Worm (Caenorhabditis elegans): Measurements from ENCODE around the gene rpn-13.

The rpn-13 gene

ce11 chrIII:6382987-6383602 is 41.4 kb upstream of the rpn-13 start, which contains the start of gene let-716 (continued):
- no peak for TF ChIP-seq dox-1 (GFP tag; IDR thresholded peaks at IDR 0.05)
- TF ChIP-seq madf-6 (GFP tag; IDR thresholded peaks at IDR 0.05), result peak; percentile 30; the same call in 1 of the 2 replicates
- peak; percentile 64 for TF ChIP-seq F33H1.4 (GFP tag; IDR thresholded peaks at IDR 0.05)
- peak; percentile 87 for TF ChIP-seq lsl-1 (GFP tag; optimal IDR thresholded peaks at IDR 0.05)

DNA sequence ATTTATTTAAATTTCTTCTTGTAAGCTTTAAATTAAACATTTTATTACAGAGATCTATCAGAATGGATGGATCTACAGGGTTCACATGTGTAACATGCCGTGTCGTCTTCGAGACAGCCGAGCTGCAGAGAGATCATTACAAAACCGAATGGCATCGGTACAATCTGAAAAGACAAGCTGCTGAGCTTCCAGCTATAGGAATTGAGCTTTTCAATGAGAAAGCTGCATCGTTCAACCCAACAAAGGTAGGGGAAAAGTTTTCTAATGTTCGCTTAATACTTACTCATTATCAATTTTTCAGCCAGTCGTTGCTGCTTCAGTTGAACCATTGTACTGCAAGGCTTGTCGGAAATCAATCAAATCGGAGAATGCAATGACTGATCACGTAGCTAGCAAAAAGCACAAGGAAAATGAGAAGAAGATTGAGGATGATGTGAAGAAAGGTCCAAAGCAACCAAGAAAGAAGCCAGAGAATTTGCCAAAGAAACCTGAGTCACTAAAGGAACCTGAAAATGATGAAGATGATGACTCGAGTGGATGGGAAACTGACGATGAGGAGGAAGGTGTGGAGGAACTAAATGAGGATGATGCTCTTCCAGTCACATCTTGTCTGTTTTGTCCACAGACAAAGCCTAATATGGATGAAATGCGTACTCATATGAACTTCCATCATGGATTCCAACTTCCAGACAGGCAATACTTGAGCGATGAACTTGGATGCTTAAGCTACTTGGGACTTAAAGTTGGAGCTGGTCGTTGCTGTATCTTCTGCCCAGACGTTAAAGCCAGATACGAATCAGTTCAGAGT is 40.1 kb upstream of the rpn-13 start, which contains the start of gene znf-622:
Gene znf-622, plus strand, starts transcription at position 51 of the 808 bp plus-strand sequence.
- TF ChIP-seq hrde-1 (tag; optimal IDR thresholded peaks at IDR 0.05; ENCODE audit: borderline replicate concordance) (no peak), F37B4.10 (GFP tag; IDR thresholded peaks at IDR 0.05) (no peak)

DNA sequence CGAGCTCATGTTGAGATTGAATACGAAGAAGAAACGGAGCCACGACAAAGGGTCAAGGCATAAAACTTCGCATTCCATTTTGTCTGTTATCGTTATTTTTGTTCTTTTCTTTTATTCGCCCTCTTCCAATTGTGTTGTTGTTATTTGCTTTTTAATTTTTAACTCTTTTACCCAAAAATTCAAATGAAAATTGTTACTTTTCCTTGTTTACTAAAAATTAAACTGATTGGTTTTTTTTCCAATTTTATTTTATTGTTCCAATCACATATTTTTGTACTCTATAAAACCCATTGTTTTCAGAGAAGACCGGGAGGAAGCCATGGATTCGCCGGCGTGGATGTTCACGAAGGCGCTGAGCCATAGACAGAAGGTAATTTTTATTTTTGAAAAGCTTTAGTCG is 38.7 kb upstream of the rpn-13 start, which contains the start of gene C16A3.5:
Gene C16A3.5, plus strand, starts transcription at position 301 of the 400 bp plus-strand sequence.
- no peak for TF ChIP-seq ztf-22 (GFP tag; optimal IDR thresholded peaks at IDR 0.05)
- TF ChIP-seq mcd-1 (GFP tag; IDR thresholded peaks at IDR 0.05), result 0 out of 2 replicates have a peak, but pooled peaks have one; percentile 11

ce11 chrIII:6379129-6379528 is 37.4 kb upstream of the rpn-13 start, which contains the start of gene C16A3.6:
C16A3.6 (plus strand) TSS chrIII:6379212.
- TF ChIP-seq snpc-1.3 (tag; optimal IDR thresholded peaks at IDR 0.05; ENCODE audit: insufficient read depth) (peak; percentile 13), lin-40 (tag; optimal IDR thresholded peaks at IDR 0.05) (peak; percentile 4), F57C9.4 (tag; optimal IDR thresholded peaks at IDR 0.05) (no peak), repo-1 (tag; optimal IDR thresholded peaks at IDR 0.05) (peak; percentile 27), efl-1 (GFP tag; optimal IDR thresholded peaks at IDR 0.05) (peak; percentile 39), Y95B8A.8 (GFP tag; IDR thresholded peaks at IDR 0.05) (0 out of 2 replicates have a peak, but pooled peaks have one; percentile 19), B0019.2 (GFP tag; conservative IDR thresholded peaks at IDR 0.05) (no peak), tbp1 (GFP tag; optimal IDR thresholded peaks at IDR 0.05) (peak; percentile 15), B0336.3 (GFP tag; IDR thresholded peaks at IDR 0.05) (no peak; the same call in 1 of the 2 replicates), athp-1 (tag; optimal IDR thresholded peaks at IDR 0.05) (no peak), lsl-1 (GFP tag; optimal IDR thresholded peaks at IDR 0.05) (peak; percentile 25), D2030.7 (GFP tag; IDR thresholded peaks at IDR 0.05) (0 out of 2 replicates have a peak, but pooled peaks have one; percentile 19), rcor-1 (GFP tag; IDR thresholded peaks at IDR 0.05) (0 out of 2 replicates have a peak, but pooled peaks have one; percentile 17), egrh-3 (GFP tag; IDR thresholded peaks at IDR 0.05) (no peak), cebp-1 (GFP tag; IDR thresholded peaks at IDR 0.05) (no peak), cebp-1 (tag; optimal IDR thresholded peaks at IDR 0.05) (peak; percentile 72)

DNA sequence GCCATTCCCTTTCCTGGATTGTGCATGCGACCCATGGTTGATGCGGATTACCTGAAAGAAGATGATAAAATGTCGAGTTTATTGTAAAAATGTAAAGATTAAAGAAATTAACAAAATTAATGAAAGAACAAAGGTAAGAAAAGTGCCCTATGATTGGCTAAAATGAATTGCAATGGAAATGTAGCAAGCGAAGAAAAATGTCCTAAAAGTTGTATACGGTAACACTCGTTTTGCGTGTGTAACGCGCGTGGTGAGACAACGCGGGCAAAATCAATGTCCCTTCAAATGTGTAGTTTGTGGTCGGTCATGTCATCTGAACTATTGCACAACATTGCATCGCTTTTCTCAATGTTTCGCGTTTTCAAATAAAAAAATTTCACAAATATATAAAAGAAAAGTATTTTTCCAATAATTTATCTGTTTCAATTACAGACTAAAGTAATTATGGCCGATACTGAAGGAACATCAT is 33.3 kb upstream of the rpn-13 start, which contains the start of the genes rps-13 and nfx-1:
Gene rps-13, minus strand, starts transcription at position 51 of the 469 bp plus-strand sequence.
Gene nfx-1, plus strand, starts transcription at position 433 of the 469 bp plus-strand sequence.
- TF ChIP-seq sptf-2 (GFP tag; optimal IDR thresholded peaks at IDR 0.05) (no peak), ceh-40 (GFP tag; IDR thresholded peaks at IDR 0.05) (no peak), egl-18 (GFP tag; IDR thresholded peaks at IDR 0.05) (no peak), B0035.1 (tag; optimal IDR thresholded peaks at IDR 0.05) (no peak), him-1 (tag; optimal IDR thresholded peaks at IDR 0.05) (no peak), rec-8 (tag; optimal IDR thresholded peaks at IDR 0.05) (no peak), B0261.1 (tag; optimal IDR thresholded peaks at IDR 0.05) (no peak), F39B2.1 (GFP tag; IDR thresholded peaks at IDR 0.05) (no peak), C17E4.6 (GFP tag; IDR thresholded peaks at IDR 0.05) (0 out of 2 replicates have a peak, but pooled peaks have one; percentile 11), unc-130 (GFP tag; optimal IDR thresholded peaks at IDR 0.05) (no peak), attf-6 (GFP tag; IDR thresholded peaks at IDR 0.05) (no peak), C06A6.2 (GFP tag; conservative IDR thresholded peaks at IDR 0.05) (no peak), T26A5.8 (tag; optimal IDR thresholded peaks at IDR 0.05) (no peak), pbrm-1 (GFP tag; IDR thresholded peaks at IDR 0.05) (peak; percentile 49; the same call in 1 of the 2 replicates), ceh-58 (GFP tag; IDR thresholded peaks at IDR 0.05) (no peak), akir-1 (GFP tag; optimal IDR thresholded peaks at IDR 0.05) (no peak)

Measured in whole organism, young adult.